Fruit fly (Drosophila melanogaster): ENCODE measurements around the gene CG34263.

The CG34263 gene

dm6 chr3L:294841-295408 is 29.2 kb upstream of the CG34263 start:
- TF ChIP-seq pan (optimal IDR thresholded peaks at IDR 0.05) (no peak), brk (GFP tag; optimal IDR thresholded peaks at IDR 0.05) (no peak), CrebA (GFP tag; optimal IDR thresholded peaks at IDR 0.05; ENCODE audit: borderline replicate concordance) (no peak), sv (GFP tag; optimal IDR thresholded peaks at IDR 0.05) (no peak), GATAd (GFP tag; optimal IDR thresholded peaks at IDR 0.05) (no peak), br (GFP tag; optimal IDR thresholded peaks at IDR 0.05) (no peak), woc (GFP tag; optimal IDR thresholded peaks at IDR 0.05) (no peak), Dif (GFP tag; optimal IDR thresholded peaks at IDR 0.05; ENCODE audit: partially characterized antibody) (no peak), Dfd (GFP tag; optimal IDR thresholded peaks at IDR 0.05) (no peak), Hr83 (GFP tag; optimal IDR thresholded peaks at IDR 0.05; ENCODE audit: poor library complexity, severe bottlenecking) (no peak), CG9705 (GFP tag; optimal IDR thresholded peaks at IDR 0.05) (no peak), foxo (GFP tag; optimal IDR thresholded peaks at IDR 0.05) (no peak), Rel (GFP tag; optimal IDR thresholded peaks at IDR 0.05) (no peak), Rel (tag; optimal IDR thresholded peaks at IDR 0.05) (no peak), Abd-B (GFP tag; optimal IDR thresholded peaks at IDR 0.05) (no peak), Sp1 (GFP tag; optimal IDR thresholded peaks at IDR 0.05) (no peak), dmrt93B (GFP tag; optimal IDR thresholded peaks at IDR 0.05) (no peak), h (GFP tag; optimal IDR thresholded peaks at IDR 0.05) (no peak)

dm6 chr3L:292146-292776 is 26.6 kb upstream of the CG34263 start:
- TF ChIP-seq HLH106 (tag; optimal IDR thresholded peaks at IDR 0.05) (peak; percentile 6), Sp1 (GFP tag; optimal IDR thresholded peaks at IDR 0.05) (no peak), rgr (GFP tag; optimal IDR thresholded peaks at IDR 0.05) (peak; percentile 50), Rel (GFP tag; optimal IDR thresholded peaks at IDR 0.05) (no peak), Rel (tag; optimal IDR thresholded peaks at IDR 0.05) (peak; percentile 44), Myc (optimal IDR thresholded peaks at IDR 0.05) (peak; percentile 28), h (GFP tag; optimal IDR thresholded peaks at IDR 0.05) (peak; percentile 35)

dm6 chr3L:291583-292145 is 26.0 kb upstream of the CG34263 start:
- TF ChIP-seq Vsx2 (GFP tag; optimal IDR thresholded peaks at IDR 0.05; ENCODE audit: partially characterized antibody), result peak; percentile 53
- TF ChIP-seq rgr (GFP tag; optimal IDR thresholded peaks at IDR 0.05), result no peak
- TF ChIP-seq HLH106 (tag; optimal IDR thresholded peaks at IDR 0.05), result no peak
- TF ChIP-seq woc (GFP tag; optimal IDR thresholded peaks at IDR 0.05), result no peak
- TF ChIP-seq tai (GFP tag; optimal IDR thresholded peaks at IDR 0.05), result no peak
- TF ChIP-seq lola (GFP tag; optimal IDR thresholded peaks at IDR 0.05), result no peak
- no peak for TF ChIP-seq ey (GFP tag; optimal IDR thresholded peaks at IDR 0.05)
- TF ChIP-seq sv (GFP tag; optimal IDR thresholded peaks at IDR 0.05), result no peak
- TF ChIP-seq Myc (optimal IDR thresholded peaks at IDR 0.05), result peak; percentile 72
- no peak for TF ChIP-seq Jra (GFP tag; optimal IDR thresholded peaks at IDR 0.05)
- TF ChIP-seq OdsH (GFP tag; optimal IDR thresholded peaks at IDR 0.05), result no peak
- no peak for TF ChIP-seq Rel (GFP tag; optimal IDR thresholded peaks at IDR 0.05)
- no peak for TF ChIP-seq Rel (tag; optimal IDR thresholded peaks at IDR 0.05)
- TF ChIP-seq Hr78 (GFP tag; optimal IDR thresholded peaks at IDR 0.05), result peak; percentile 10
- TF ChIP-seq foxo (GFP tag; optimal IDR thresholded peaks at IDR 0.05), result no peak
- TF ChIP-seq dsf (GFP tag; optimal IDR thresholded peaks at IDR 0.05; ENCODE audit: borderline replicate concordance), result no peak
- TF ChIP-seq sage (GFP tag; optimal IDR thresholded peaks at IDR 0.05), result no peak
- TF ChIP-seq GATAd (GFP tag; optimal IDR thresholded peaks at IDR 0.05), result no peak
- TF ChIP-seq Hnf4 (GFP tag; optimal IDR thresholded peaks at IDR 0.05), result no peak
- TF ChIP-seq N (GFP tag; optimal IDR thresholded peaks at IDR 0.05), result peak; percentile 72
- TF ChIP-seq br (GFP tag; optimal IDR thresholded peaks at IDR 0.05), result no peak
- no peak for TF ChIP-seq CG9705 (GFP tag; optimal IDR thresholded peaks at IDR 0.05)
- TF ChIP-seq psq (GFP tag; optimal IDR thresholded peaks at IDR 0.05), result no peak
- no peak for TF ChIP-seq Abd-B (GFP tag; optimal IDR thresholded peaks at IDR 0.05)
- no peak for TF ChIP-seq usp (GFP tag; optimal IDR thresholded peaks at IDR 0.05)
- no peak for TF ChIP-seq fru (GFP tag; optimal IDR thresholded peaks at IDR 0.05)
- TF ChIP-seq brk (GFP tag; optimal IDR thresholded peaks at IDR 0.05), result no peak
- no peak for TF ChIP-seq CrebA (GFP tag; optimal IDR thresholded peaks at IDR 0.05; ENCODE audit: borderline replicate concordance)
- TF ChIP-seq pan (optimal IDR thresholded peaks at IDR 0.05), result no peak
- TF ChIP-seq Mio (GFP tag; optimal IDR thresholded peaks at IDR 0.05), result no peak
- no peak for TF ChIP-seq Sp1 (GFP tag; optimal IDR thresholded peaks at IDR 0.05)
- no peak for TF ChIP-seq h (GFP tag; optimal IDR thresholded peaks at IDR 0.05)
- TF ChIP-seq dmrt93B (GFP tag; optimal IDR thresholded peaks at IDR 0.05), result no peak
- TF ChIP-seq dl (GFP tag; optimal IDR thresholded peaks at IDR 0.05; ENCODE audit: insufficient read depth in 1 of 2, partially characterized antibody in 2 of 2), result no peak
- TF ChIP-seq Dif (GFP tag; optimal IDR thresholded peaks at IDR 0.05; ENCODE audit: partially characterized antibody), result peak; percentile 15

All from whole organism, wandering third instar larva.